Worm (Caenorhabditis elegans): Measurements from ENCODE around the gene nhr-255.

The nhr-255 gene

ce11 chrX:15751245-15751644 lies 8.8 kb downstream of the nhr-255 start (continued):
- TF ChIP-seq unc-130 (GFP tag; optimal IDR thresholded peaks at IDR 0.05) (no peak), F44E2.7 (GFP tag; IDR thresholded peaks at IDR 0.05) (no peak), ceh-44 (GFP tag; IDR thresholded peaks at IDR 0.05) (no peak), ZK337.2 (GFP tag; IDR thresholded peaks at IDR 0.05) (0 out of 2 replicates have a peak, but pooled peaks have one; percentile 40), nhr-6 (tag; optimal IDR thresholded peaks at IDR 0.05) (no peak), nhr-28 (tag; optimal IDR thresholded peaks at IDR 0.05) (no peak), lin-38 (GFP tag; IDR thresholded peaks at IDR 0.05) (no peak; the same call in 1 of the 2 replicates), lin-13 (GFP tag; optimal IDR thresholded peaks at IDR 0.05) (no peak), daf-12 (tag; optimal IDR thresholded peaks at IDR 0.05) (no peak)

- TF ChIP-seq dmd-8 (GFP tag; IDR thresholded peaks at IDR 0.05) = no peak
These were observed 14.8 kb downstream of the nhr-255 start, which contains the start of gene wrt-4 for ce11 chrX:15757169-15757568. Gene wrt-4, minus strand, starts transcription at chrX:15757269.

ce11 chrX:15759222-15759621 lies 16.8 kb downstream of the nhr-255 start:
- no peak for TF ChIP-seq hif-1 (tag; optimal IDR thresholded peaks at IDR 0.05)

ce11 chrX:15766147-15766546 lies 23.7 kb downstream of the nhr-255 start, which contains the start of gene bus-17:
Gene bus-17, minus strand, starts transcription at chrX:15766354.
- TF ChIP-seq lir-3 (tag; optimal IDR thresholded peaks at IDR 0.05) = no peak
- TF ChIP-seq attf-4 (tag; optimal IDR thresholded peaks at IDR 0.05) = no peak
- TF ChIP-seq ceh-62 (tag; optimal IDR thresholded peaks at IDR 0.05) = no peak
- TF ChIP-seq hlh-30 (tag; optimal IDR thresholded peaks at IDR 0.05; ENCODE audit: insufficient read depth) = no peak
- TF ChIP-seq mdl-1 (tag; optimal IDR thresholded peaks at IDR 0.05) = no peak
- no peak for TF ChIP-seq zip-11 (GFP tag; IDR thresholded peaks at IDR 0.05)
- no peak for TF ChIP-seq pqm-1 (tag; optimal IDR thresholded peaks at IDR 0.05)
- TF ChIP-seq lin-39 (tag; optimal IDR thresholded peaks at IDR 0.05) = no peak
- TF ChIP-seq nhr-25 (tag; optimal IDR thresholded peaks at IDR 0.05; ENCODE audit: borderline replicate concordance, insufficient read depth) = no peak
- TF ChIP-seq nhr-111 (GFP tag; optimal IDR thresholded peaks at IDR 0.05) = no peak
- TF ChIP-seq cey-2 (tag; optimal IDR thresholded peaks at IDR 0.05; ENCODE audit: borderline replicate concordance, insufficient read depth) = no peak
- no peak for TF ChIP-seq D1046.2 (GFP tag; IDR thresholded peaks at IDR 0.05)
- TF ChIP-seq tra-1 (GFP tag; IDR thresholded peaks at IDR 0.05) = no peak
- TF ChIP-seq arid-1 (GFP tag; conservative IDR thresholded peaks at IDR 0.05) = no peak
- no peak for TF ChIP-seq ceh-28 (tag; optimal IDR thresholded peaks at IDR 0.05)
- no peak for TF ChIP-seq madf-5 (GFP tag; IDR thresholded peaks at IDR 0.05)

ce11 chrX:15766861-15767260 lies 24.5 kb downstream of the nhr-255 start:
- TF ChIP-seq nhr-48 (tag; optimal IDR thresholded peaks at IDR 0.05) (no peak), aha-1 (tag) (peak; percentile 31), set-16 (GFP tag; IDR thresholded peaks at IDR 0.05) (peak; percentile 89)

ce11 chrX:15768532-15768931 lies 26.1 kb downstream of the nhr-255 start:
- TF ChIP-seq aha-1 (tag) (peak; percentile 26), nhr-6 (tag; optimal IDR thresholded peaks at IDR 0.05) (no peak), mdt-29 (GFP tag; IDR thresholded peaks at IDR 0.05) (no peak), F44E2.7 (GFP tag; IDR thresholded peaks at IDR 0.05) (no peak)
